Fruit fly (Drosophila melanogaster): ENCODE data around the gene Atg8a.

dm6 chrX:10717869-10718268, 50.3 kb downstream of the Atg8a start:
- TF ChIP-seq Gug (GFP tag; IDR thresholded peaks at IDR 0.05) (peak; percentile 26; the same call in 1 of the 2 replicates), Met (GFP tag; optimal IDR thresholded peaks at IDR 0.05) (peak; percentile 68), acj6 (GFP tag; optimal IDR thresholded peaks at IDR 0.05) (peak; percentile 62), CG8319 (GFP tag; optimal IDR thresholded peaks at IDR 0.05) (peak; percentile 42), CG4318 (GFP tag; optimal IDR thresholded peaks at IDR 0.05) (no peak), Lpt (GFP tag; optimal IDR thresholded peaks at IDR 0.05) (no peak)
